Worm (Caenorhabditis elegans) whole organism, L1 larva: ENCODE data around the gene lips-6.

Experiments
- C04F5.9 ChIP-seq: sonication (generic microtip); optimal IDR thresholded peaks from 2 replicates; lab custom pipeline; 2016; ENCODE audit warnings: missing genetic modification characterization, missing compliant biosample characterization
- C16A3.4 ChIP-seq: fragments of 150-350 bp; optimal IDR thresholded peaks from 2 replicates; lab custom pipeline; 2014; ENCODE audit warnings: missing biosample characterization, missing genetic modification characterization
- Y116A8C.19 ChIP-seq: sonication (generic microtip); optimal IDR thresholded peaks from 2 replicates; lab custom pipeline; 2016; ENCODE audit warnings: missing compliant biosample characterization, missing genetic modification characterization, borderline replicate concordance
- aha-1 ChIP-seq: fragments of 150-350 bp; optimal IDR thresholded peaks from 2 replicates; lab custom pipeline; 2014; ENCODE audit warnings: missing biosample characterization, missing genetic modification characterization
- blmp-1 ChIP-seq: fragments of 150-350 bp; optimal IDR thresholded peaks from 2 replicates; lab custom pipeline; 2014; ENCODE audit warnings: missing biosample characterization, missing genetic modification characterization
- ceh-63 ChIP-seq: fragments of 200-800 bp; sonication (Bioruptor generic); optimal IDR thresholded peaks from 2 replicates; lab custom pipeline; 2018; ENCODE audit warnings: mild to moderate bottlenecking, missing genetic modification characterization, missing compliant biosample characterization
- ceh-8 ChIP-seq: fragments of 200-800 bp; sonication (Bioruptor generic); optimal IDR thresholded peaks from 2 replicates; lab custom pipeline; 2018; ENCODE audit warnings: mild to moderate bottlenecking, missing genetic modification characterization, moderate library complexity, missing compliant biosample characterization
- ceh-82 ChIP-seq, 3 experiments: fragments of 150-350 bp in 1 of 3; sonication (generic microtip) in 2 of 3; optimal IDR thresholded peaks; 2 replicates each; lab custom pipeline; 2014 to 2017; ENCODE audit warnings: missing biosample characterization in 3 of 3, missing genetic modification characterization in 3 of 3
- efl-1 ChIP-seq, 4 experiments: fragments of 150-350 bp; optimal IDR thresholded peaks in 3 of 4; peaks in 1 of 4; 1 replicate in 1 of 4; 2 replicates in 3 of 4; lab custom pipeline; 2014; ENCODE audit warnings: missing biosample characterization in 2 of 4, missing genetic modification characterization in 2 of 4, missing genetic modification reagents in 2 of 4
- efl-3 ChIP-seq: fragments of 200-800 bp; sonication (Bioruptor generic); optimal IDR thresholded peaks from 2 replicates; lab custom pipeline; 2018; ENCODE audit warnings: mild to moderate bottlenecking, missing genetic modification characterization, missing compliant biosample characterization
- elt-2 ChIP-seq: sonication (generic microtip); optimal IDR thresholded peaks from 2 replicates; lab custom pipeline; 2016; ENCODE audit warnings: missing genetic modification characterization, mild to moderate bottlenecking, inconsistent platforms, missing compliant biosample characterization, missing genetic modification reagents
- fkh-10 ChIP-seq: sonication (generic microtip); optimal IDR thresholded peaks from 2 replicates; lab custom pipeline; 2017; ENCODE audit warnings: missing biosample characterization, missing genetic modification reagents, missing genetic modification characterization
- fkh-4 ChIP-seq: sonication (generic microtip); optimal IDR thresholded peaks from 2 replicates; lab custom pipeline; 2016; ENCODE audit warnings: missing compliant biosample characterization, missing genetic modification characterization, borderline replicate concordance
- fkh-8 ChIP-seq: sonication (generic microtip); optimal IDR thresholded peaks from 2 replicates; lab custom pipeline; 2016; ENCODE audit warnings: mild to moderate bottlenecking, missing genetic modification characterization, missing compliant biosample characterization
- hlh-17 ChIP-seq: fragments of 200-800 bp; sonication (Bioruptor generic); optimal IDR thresholded peaks from 2 replicates; lab custom pipeline; 2018; ENCODE audit warnings: missing genetic modification characterization, mild to moderate bottlenecking, missing compliant biosample characterization, moderate library complexity, borderline replicate concordance
- irx-1 ChIP-seq: sonication (generic microtip); optimal IDR thresholded peaks from 2 replicates; lab custom pipeline; 2016; ENCODE audit warnings: missing genetic modification characterization, missing compliant biosample characterization
- isw-1 ChIP-seq: fragments of 200-800 bp; sonication (Bioruptor generic); IDR thresholded peaks from 2 replicates; pipeline ENCODE4 v1.3.6; 2022; ENCODE audit warnings: missing genetic modification characterization, missing compliant biosample characterization
- lin-13 ChIP-seq: fragments of 150-350 bp; optimal IDR thresholded peaks from 2 replicates; lab custom pipeline; 2014; ENCODE audit warnings: missing biosample characterization, missing genetic modification reagents, missing genetic modification characterization
- lin-35 ChIP-seq, 2 experiments: fragments of 150-350 bp; optimal IDR thresholded peaks; 2 replicates each; lab custom pipeline; 2014; ENCODE audit warnings: missing biosample characterization in 2 of 2, missing genetic modification characterization in 2 of 2, missing genetic modification reagents in 2 of 2
- lin-39 ChIP-seq: fragments of 150-350 bp; optimal IDR thresholded peaks from 2 replicates; lab custom pipeline; 2014; ENCODE audit warnings: missing biosample characterization, missing genetic modification reagents, missing genetic modification characterization
- lsy-2 ChIP-seq, 2 experiments: fragments of 150-350 bp; optimal IDR thresholded peaks; 2 replicates each; lab custom pipeline; 2014; ENCODE audit warnings: missing biosample characterization in 2 of 2, missing genetic modification characterization in 2 of 2
- mab-9 ChIP-seq: fragments of 200-800 bp; sonication (Bioruptor generic); IDR thresholded peaks from 2 replicates; pipeline ENCODE4 v1.3.6; 2022; ENCODE audit warnings: missing genetic modification reagents, missing genetic modification characterization, missing compliant biosample characterization
- mdl-1 ChIP-seq, 2 experiments: fragments of 150-350 bp; optimal IDR thresholded peaks; 2 replicates each; lab custom pipeline; 2014 to 2017; ENCODE audit warnings: missing biosample characterization in 2 of 2, missing genetic modification characterization in 2 of 2, inconsistent platforms in 1 of 2
- mef-2 ChIP-seq: fragments of 150-350 bp; optimal IDR thresholded peaks from 2 replicates; lab custom pipeline; 2014; ENCODE audit warnings: missing biosample characterization, missing genetic modification characterization
- nhr-19 ChIP-seq: fragments of 200-800 bp; sonication (Bioruptor generic); conservative IDR thresholded peaks from 2 replicates; pipeline ENCODE4 v1.3.6; 2022; ENCODE audit warnings: missing genetic modification characterization, missing compliant biosample characterization
- nhr-20 ChIP-seq: sonication (generic microtip); optimal IDR thresholded peaks from 2 replicates; lab custom pipeline; 2016; ENCODE audit warnings: mild to moderate bottlenecking, missing genetic modification characterization, missing compliant biosample characterization
- nhr-237 ChIP-seq: fragments of 150-350 bp; optimal IDR thresholded peaks from 2 replicates; lab custom pipeline; 2014; ENCODE audit warnings: missing biosample characterization, missing genetic modification characterization
- nhr-71 ChIP-seq: sonication (generic microtip); optimal IDR thresholded peaks from 2 replicates; lab custom pipeline; 2016; ENCODE audit warnings: mild to moderate bottlenecking, missing genetic modification characterization, moderate library complexity, missing compliant biosample characterization
- nhr-84 ChIP-seq: sonication (generic microtip); optimal IDR thresholded peaks from 2 replicates; lab custom pipeline; 2017; ENCODE audit warnings: missing biosample characterization, missing genetic modification characterization
- nhr-85 ChIP-seq: sonication (generic microtip); peaks from one replicate; lab custom pipeline; 2016; ENCODE audit warnings: missing genetic modification characterization, inconsistent platforms, missing compliant biosample characterization
- nhr-90 ChIP-seq: sonication (generic microtip); optimal IDR thresholded peaks from 2 replicates; lab custom pipeline; 2016; ENCODE audit warnings: mild to moderate bottlenecking, missing genetic modification characterization, missing compliant biosample characterization; ENCODE audit not compliant: poor library complexity
- pag-3 ChIP-seq: sonication (generic microtip); optimal IDR thresholded peaks from 2 replicates; lab custom pipeline; 2017; ENCODE audit warnings: missing genetic modification characterization, mild to moderate bottlenecking, missing compliant biosample characterization, antibody characterized with exemption, borderline replicate concordance; ENCODE audit not compliant: insufficient read depth
- pax-3 ChIP-seq: fragments of 200-800 bp; sonication (Bioruptor generic); optimal IDR thresholded peaks from 2 replicates; lab custom pipeline; 2018; ENCODE audit warnings: mild to moderate bottlenecking, missing genetic modification characterization, moderate library complexity, missing compliant biosample characterization
- pqm-1 ChIP-seq: sonication (generic microtip); optimal IDR thresholded peaks from 3 replicates; lab custom pipeline; 2017; ENCODE audit warnings: missing biosample characterization, missing genetic modification characterization
- rnt-1 ChIP-seq: sonication (generic microtip); optimal IDR thresholded peaks from 2 replicates; lab custom pipeline; 2016; ENCODE audit warnings: mild to moderate bottlenecking, missing genetic modification characterization, moderate library complexity, missing compliant biosample characterization
- skn-1 ChIP-seq: fragments of 150-350 bp; optimal IDR thresholded peaks from 2 replicates; lab custom pipeline; 2014; ENCODE audit warnings: missing biosample characterization, missing genetic modification characterization
- sox-4 ChIP-seq: sonication (generic microtip); optimal IDR thresholded peaks from 2 replicates; lab custom pipeline; 2016; ENCODE audit warnings: missing genetic modification characterization, missing compliant biosample characterization
- sup-37 ChIP-seq: fragments of 200-800 bp; sonication (Bioruptor generic); optimal IDR thresholded peaks from 2 replicates; lab custom pipeline; 2018; ENCODE audit warnings: mild to moderate bottlenecking, missing genetic modification characterization, missing compliant biosample characterization
- swsn-7 ChIP-seq: sonication (generic microtip); optimal IDR thresholded peaks from 2 replicates; lab custom pipeline; 2016; ENCODE audit warnings: missing genetic modification characterization, missing compliant biosample characterization
- tlp-1 ChIP-seq: fragments of 150-350 bp; optimal IDR thresholded peaks from 2 replicates; lab custom pipeline; 2014; ENCODE audit warnings: missing biosample characterization, missing genetic modification characterization
- unc-130 ChIP-seq: fragments of 150-350 bp; optimal IDR thresholded peaks from 2 replicates; lab custom pipeline; 2017; ENCODE audit warnings: missing biosample characterization, missing genetic modification characterization, inconsistent platforms
- unc-30 ChIP-seq: sonication (generic microtip); optimal IDR thresholded peaks from 2 replicates; lab custom pipeline; 2017; ENCODE audit warnings: missing biosample characterization, missing genetic modification characterization
- unc-98 ChIP-seq: fragments of 200-800 bp; sonication (Bioruptor generic); IDR thresholded peaks from 2 replicates; pipeline ENCODE4 v1.3.6; 2022; ENCODE audit warnings: missing genetic modification characterization, missing compliant biosample characterization
- vab-15 ChIP-seq: sonication (generic microtip); optimal IDR thresholded peaks from 2 replicates; lab custom pipeline; 2017; ENCODE audit warnings: missing genotype, mild to moderate bottlenecking, missing genetic modification characterization, missing compliant biosample characterization
- zag-1 ChIP-seq: fragments of 150-350 bp; optimal IDR thresholded peaks from 2 replicates; lab custom pipeline; 2014; ENCODE audit warnings: missing biosample characterization, missing genetic modification characterization
- ztf-11 ChIP-seq, 2 experiments: sonication (generic microtip); optimal IDR thresholded peaks; 2 replicates each; lab custom pipeline; 2016 to 2017; ENCODE audit warnings: missing genetic modification characterization in 2 of 2, missing biosample characterization in 1 of 2, missing compliant biosample characterization in 1 of 2

lips-6 gene

ce11 chrIV:12021360-12021759 lies 5.9 kb upstream of the lips-6 start (continued):
- no peak for TF ChIP-seq lsy-2 (tag; optimal IDR thresholded peaks at IDR 0.05; lab: Kevin White, UChicago)
- TF ChIP-seq fkh-4 (tag; lab: Kevin White, UChicago): no peak
- TF ChIP-seq ceh-8 (GFP tag; lab: Kevin White, UChicago): no peak
- TF ChIP-seq sox-4 (tag; lab: Kevin White, UChicago): no peak
- no peak for TF ChIP-seq fkh-10 (GFP tag; lab: Kevin White, UChicago)
- no peak for TF ChIP-seq efl-3 (GFP tag; lab: Kevin White, UChicago)
- no peak for TF ChIP-seq skn-1 (tag; lab: Kevin White, UChicago)
- TF ChIP-seq elt-2 (tag; lab: Kevin White, UChicago): no peak
- no peak for TF ChIP-seq nhr-84 (tag; lab: Kevin White, UChicago)
- TF ChIP-seq isw-1 (GFP tag; lab: Robert Waterston, UW): no peak
- no peak for TF ChIP-seq nhr-237
- TF ChIP-seq nhr-71: peak; percentile 75
- no peak for TF ChIP-seq unc-30
- TF ChIP-seq C16A3.4 (tag; lab: Kevin White, UChicago): no peak
- TF ChIP-seq nhr-20 (tag; lab: Kevin White, UChicago): peak; percentile 66
- TF ChIP-seq zag-1 (tag; lab: Kevin White, UChicago): no peak

DNA sequence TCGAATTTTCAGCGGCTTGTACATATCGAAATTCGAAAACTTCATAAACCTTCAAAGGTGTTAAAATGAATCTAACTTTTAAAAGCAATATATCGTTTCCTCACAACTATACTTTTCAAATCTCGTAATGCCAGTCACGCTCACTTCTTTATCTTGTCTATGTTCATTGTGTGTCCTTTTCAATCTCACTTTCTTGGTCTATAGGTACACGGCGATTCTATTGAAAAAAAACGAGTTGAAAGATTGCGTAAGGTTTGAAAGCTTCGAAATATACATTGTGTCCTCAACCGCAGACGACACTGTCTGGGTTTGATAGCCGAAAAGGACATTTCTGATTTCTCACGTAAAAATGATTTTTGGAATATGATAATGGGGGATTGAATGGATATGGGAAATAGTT lies 3.4 kb upstream of the lips-6 start:
- TF ChIP-seq pqm-1 (tag; lab: Kevin White, UChicago): no peak
- peak; percentile 48 for TF ChIP-seq nhr-85 (tag; lab: Kevin White, UChicago)
- TF ChIP-seq blmp-1 (tag; lab: Kevin White, UChicago): peak; percentile 74

- TF ChIP-seq lin-13 (GFP tag; lab: Kevin White, UChicago) (no peak), aha-1 (no peak), mab-9 (no peak)
Observed at ce11 chrIV:12013120-12013519, 2.4 kb downstream of the lips-6 start, which contains the start of gene spe-17. TSS of gene spe-17 (plus strand) at chrIV:12013420.

- TF ChIP-seq fkh-8 (tag; lab: Kevin White, UChicago) (no peak), nhr-20 (tag; lab: Kevin White, UChicago) (peak; percentile 32), lin-35 (GFP tag; optimal IDR thresholded peaks at IDR 0.05; lab: Kevin White, UChicago) (peak in 1 of 2 experiments; percentile 12), nhr-19 (GFP tag; lab: Robert Waterston, UW) (peak; percentile 44), C04F5.9 (tag; lab: Kevin White, UChicago) (no peak), hlh-17 (GFP tag; lab: Kevin White, UChicago) (no peak), blmp-1 (tag; lab: Kevin White, UChicago) (no peak), lin-39 (tag; lab: Kevin White, UChicago) (peak; percentile 42), ztf-11 (tag; optimal IDR thresholded peaks at IDR 0.05; lab: Kevin White, UChicago) (no peak), irx-1 (tag; lab: Kevin White, UChicago) (no peak), nhr-237 (no peak), ceh-82 (tag; optimal IDR thresholded peaks at IDR 0.05; lab: Kevin White, UChicago) (no peak), fkh-10 (GFP tag; lab: Kevin White, UChicago) (no peak), pag-3 (tag; lab: Kevin White, UChicago) (peak; percentile 90), sup-37 (GFP tag; lab: Kevin White, UChicago) (no peak), Y116A8C.19 (tag; lab: Kevin White, UChicago) (no peak), efl-1 (optimal IDR thresholded peaks at IDR 0.05; lab: Kevin White, UChicago) (peak in 1 of 2 experiments; percentile 3), efl-1 (GFP tag; optimal IDR thresholded peaks at IDR 0.05 in 1 of 2; lab: Kevin White, UChicago) (peak in 1 of 2 experiments; percentile 73), vab-15 (tag; lab: Kevin White, UChicago) (no peak), ceh-63 (GFP tag; lab: Kevin White, UChicago) (no peak), mdl-1 (tag; optimal IDR thresholded peaks at IDR 0.05; lab: Kevin White, UChicago) (peak in 1 of 2 experiments; percentile 14), nhr-71 (peak; percentile 81), unc-98 (GFP tag; lab: Robert Waterston, UW) (no peak), mef-2 (tag; lab: Kevin White, UChicago) (no peak), pax-3 (tag; lab: Kevin White, UChicago) (no peak), unc-130 (tag; lab: Kevin White, UChicago) (no peak), tlp-1 (tag; lab: Kevin White, UChicago) (no peak), swsn-7 (tag; lab: Kevin White, UChicago) (peak; percentile 27), nhr-90 (no peak), rnt-1 (peak; percentile 77), mab-9 (no peak)
Observed at ce11 chrIV:12012439-12013003, 3.0 kb downstream of the lips-6 start.
